Fruit fly (Drosophila melanogaster): ENCODE results near the gene CG6843.
A peak's percentile ranks its signal among the peaks of the same experiment; 100 is the strongest.

- TF ChIP-seq usp (GFP tag; optimal IDR thresholded peaks at IDR 0.05) (no peak), ey (GFP tag; optimal IDR thresholded peaks at IDR 0.05) (peak; percentile 76), Dfd (GFP tag; optimal IDR thresholded peaks at IDR 0.05) (no peak), Hr78 (GFP tag; optimal IDR thresholded peaks at IDR 0.05) (no peak), dl (GFP tag; optimal IDR thresholded peaks at IDR 0.05; ENCODE audit: insufficient read depth in 1 of 2, partially characterized antibody in 2 of 2) (no peak), Abd-B (GFP tag; optimal IDR thresholded peaks at IDR 0.05) (no peak), Sp1 (GFP tag; optimal IDR thresholded peaks at IDR 0.05) (peak; percentile 80), sv (GFP tag; optimal IDR thresholded peaks at IDR 0.05) (peak; percentile 75), psq (GFP tag; optimal IDR thresholded peaks at IDR 0.05) (peak; percentile 57), GATAd (GFP tag; optimal IDR thresholded peaks at IDR 0.05) (no peak), h (GFP tag; optimal IDR thresholded peaks at IDR 0.05) (peak; percentile 72), fru (GFP tag; optimal IDR thresholded peaks at IDR 0.05) (peak; percentile 77), woc (GFP tag; optimal IDR thresholded peaks at IDR 0.05) (peak; percentile 84), sage (GFP tag; optimal IDR thresholded peaks at IDR 0.05) (no peak)
Measured at dm6 chr3L:18898770-18899278, 2.6 kb upstream of the CG6843 start, which contains the start of gene RpL26.

Data from whole organism, wandering third instar larva.